Fruit fly (Drosophila melanogaster) whole organism, embryonic: Measurements from ENCODE around the gene CG31855.

Source experiments
- BtbVII ChIP-seq: fragments of 200-800 bp; sonication (Bioruptor generic); optimal IDR thresholded peaks from 3 replicates; lab custom pipeline; 2017; ENCODE audit warnings: missing biosample characterization, mild to moderate bottlenecking, missing genetic modification characterization
- CG11504 ChIP-seq: fragments of 200-800 bp; sonication (Bioruptor generic); optimal IDR thresholded peaks from 3 replicates; lab custom pipeline; 2019; ENCODE audit warnings: missing biosample characterization, mild to moderate bottlenecking, missing genetic modification characterization, moderate library complexity
- CG12071 ChIP-seq: fragments of 200-800 bp; sonication (Bioruptor generic); optimal IDR thresholded peaks from 3 replicates; lab custom pipeline; 2018; ENCODE audit warnings: missing biosample characterization, mild to moderate bottlenecking, missing genetic modification characterization
- CG15011 ChIP-seq: fragments of 200-800 bp; sonication (Bioruptor generic); optimal IDR thresholded peaks from 3 replicates; lab custom pipeline; 2018; ENCODE audit warnings: missing biosample characterization, mild to moderate bottlenecking, missing genetic modification characterization
- CG15269 ChIP-seq: fragments of 200-800 bp; sonication (Bioruptor generic); optimal IDR thresholded peaks from 2 replicates; lab custom pipeline; 2018; ENCODE audit warnings: missing biosample characterization, mild to moderate bottlenecking, missing genetic modification characterization, moderate library complexity
- CG2116 ChIP-seq: fragments of 200-800 bp; sonication (Bioruptor generic); optimal IDR thresholded peaks from 3 replicates; lab custom pipeline; 2018; ENCODE audit warnings: missing biosample characterization, mild to moderate bottlenecking, missing genetic modification characterization
- CG2120 ChIP-seq: fragments of 200-800 bp; sonication (Bioruptor generic); optimal IDR thresholded peaks from 3 replicates; lab custom pipeline; 2016; ENCODE audit warnings: missing biosample characterization, missing genetic modification characterization
- CG2202 ChIP-seq: fragments of 200-800 bp; sonication (Bioruptor generic); optimal IDR thresholded peaks from 2 replicates; lab custom pipeline; 2018; ENCODE audit warnings: missing biosample characterization, mild to moderate bottlenecking, missing genetic modification characterization
- CG3847 ChIP-seq: fragments of 200-800 bp; sonication (Bioruptor generic); IDR thresholded peaks from 2 replicates; pipeline ENCODE4 v1.3.6; 2022; ENCODE audit warnings: missing biosample characterization, missing genetic modification characterization
- CG43689 ChIP-seq: fragments of 200-800 bp; sonication (Bioruptor generic); IDR thresholded peaks from 2 replicates; pipeline ENCODE4 v1.3.6; 2022; ENCODE audit warnings: missing biosample characterization, missing genetic modification characterization
- CG6175 ChIP-seq: fragments of 200-800 bp; sonication (Bioruptor generic); IDR thresholded peaks from 3 replicates; pipeline ENCODE4 v1.3.6; 2022; ENCODE audit warnings: missing biosample characterization, missing genetic modification characterization
- CG6272 ChIP-seq: fragments of 200-800 bp; sonication (Bioruptor generic); IDR thresholded peaks from 2 replicates; pipeline ENCODE4 v1.3.6; 2022; ENCODE audit warnings: missing biosample characterization, missing genetic modification characterization
- CG7357 ChIP-seq: fragments of 200-800 bp; sonication (Bioruptor generic); IDR thresholded peaks from 3 replicates; pipeline ENCODE4 v1.3.6; 2022; ENCODE audit warnings: missing biosample characterization, missing genetic modification characterization
- CG9817 ChIP-seq: fragments of 200-800 bp; sonication (Bioruptor generic); optimal IDR thresholded peaks from 2 replicates; lab custom pipeline; 2018; ENCODE audit warnings: missing biosample characterization, mild to moderate bottlenecking, missing genetic modification characterization, moderate library complexity
- CHES-1-like ChIP-seq: fragments of 200-800 bp; sonication (Bioruptor generic); optimal IDR thresholded peaks from 2 replicates; lab custom pipeline; 2016; ENCODE audit warnings: missing biosample characterization, missing genetic modification characterization
- Chrac-16 ChIP-seq: fragments of 200-800 bp; sonication (Bioruptor generic); optimal IDR thresholded peaks from 3 replicates; lab custom pipeline; 2016; ENCODE audit warnings: missing biosample characterization, missing genetic modification characterization
- D ChIP-seq, 2 experiments: fragments of 200-800 bp in 1 of 2; fragments of >200 bp in 1 of 2; sonication (Bioruptor generic) in 1 of 2; optimal IDR thresholded peaks; 2 replicates in 1 of 2; 3 replicates in 1 of 2; lab custom pipeline; 2017; ENCODE audit warnings: mild to moderate bottlenecking in 1 of 2, missing biosample characterization in 1 of 2, missing genetic modification characterization in 1 of 2, missing genetic modification reagents in 1 of 2
- D19A ChIP-seq: fragments of 200-800 bp; optimal IDR thresholded peaks from 3 replicates; lab custom pipeline; 2019; ENCODE audit warnings: missing biosample characterization, mild to moderate bottlenecking, missing genetic modification characterization, moderate library complexity
- Doc2 ChIP-seq: fragments of 200-800 bp; sonication (Bioruptor generic); IDR thresholded peaks from 2 replicates; pipeline ENCODE4 v1.3.6; 2022; ENCODE audit warnings: missing biosample characterization, missing genetic modification characterization
- Gsc ChIP-seq: fragments of 200-800 bp; sonication (Bioruptor generic); IDR thresholded peaks from 2 replicates; pipeline ENCODE4 v1.3.6; 2022; ENCODE audit warnings: missing biosample characterization, missing genetic modification characterization
- Gug ChIP-seq: fragments of 200-800 bp; sonication (Bioruptor generic); IDR thresholded peaks from 4 replicates; pipeline ENCODE4 v1.3.6; 2022; ENCODE audit warnings: missing biosample characterization, missing genetic modification characterization
- Meics ChIP-seq: fragments of 200-800 bp; sonication (Bioruptor generic); optimal IDR thresholded peaks from 2 replicates; lab custom pipeline; 2017; ENCODE audit warnings: missing biosample characterization, mild to moderate bottlenecking, missing genetic modification characterization
- Myb ChIP-seq: fragments of 200-800 bp; sonication (Bioruptor generic); optimal IDR thresholded peaks from 2 replicates; lab custom pipeline; 2016; ENCODE audit warnings: missing biosample characterization, missing genetic modification characterization
- Opbp ChIP-seq: fragments of 200-800 bp; sonication (Bioruptor generic); IDR thresholded peaks from 3 replicates; pipeline ENCODE4 v1.3.6; 2022; ENCODE audit warnings: missing biosample characterization, missing genetic modification characterization; ENCODE audit not compliant: partially characterized antibody
- Side ChIP-seq: fragments of 200-800 bp; sonication (Bioruptor generic); optimal IDR thresholded peaks from 2 replicates; lab custom pipeline; 2016; ENCODE audit warnings: missing biosample characterization, missing genetic modification characterization
- Six4 ChIP-seq: fragments of 200-800 bp; sonication (Bioruptor generic); optimal IDR thresholded peaks from 2 replicates; lab custom pipeline; 2016; ENCODE audit warnings: missing biosample characterization, missing genetic modification characterization
- Sox102F ChIP-seq: fragments of 200-800 bp; sonication (Bioruptor generic); optimal IDR thresholded peaks from 2 replicates; lab custom pipeline; 2018; ENCODE audit warnings: missing biosample characterization, mild to moderate bottlenecking, missing genetic modification characterization, moderate library complexity
- Usf ChIP-seq: fragments of 200-800 bp; sonication (Bioruptor generic); optimal IDR thresholded peaks from 2 replicates; lab custom pipeline; 2017; ENCODE audit warnings: missing genotype, missing biosample characterization, missing genetic modification characterization
- Xbp1 ChIP-seq: fragments of 200-800 bp; sonication (Bioruptor generic); optimal IDR thresholded peaks from 3 replicates; lab custom pipeline; 2016; ENCODE audit warnings: missing biosample characterization, mild to moderate bottlenecking, missing genetic modification characterization
- ato ChIP-seq: fragments of 200-800 bp; sonication (Bioruptor generic); IDR thresholded peaks from 2 replicates; pipeline ENCODE4 v1.3.6; 2022; ENCODE audit warnings: missing biosample characterization, missing genetic modification characterization; ENCODE audit not compliant: partially characterized antibody
- bigmax ChIP-seq: fragments of 200-800 bp; sonication (Bioruptor generic); optimal IDR thresholded peaks from 2 replicates; lab custom pipeline; 2018; ENCODE audit warnings: missing biosample characterization, mild to moderate bottlenecking, missing genetic modification characterization
- chm ChIP-seq: fragments of 200-800 bp; sonication (Bioruptor generic); IDR thresholded peaks from 2 replicates; pipeline ENCODE4 v1.3.6; 2022; ENCODE audit warnings: missing biosample characterization, missing genetic modification characterization
- dati ChIP-seq: fragments of 200-800 bp; sonication (Bioruptor generic); IDR thresholded peaks from 2 replicates; pipeline ENCODE4 v1.3.6; 2022; ENCODE audit warnings: missing biosample characterization, missing genetic modification characterization
- disco-r ChIP-seq: fragments of 200-800 bp; sonication (Bioruptor generic); optimal IDR thresholded peaks from 2 replicates; lab custom pipeline; 2016; ENCODE audit warnings: missing biosample characterization, missing genetic modification characterization
- dmrt11E ChIP-seq: fragments of 200-800 bp; sonication (Bioruptor generic); optimal IDR thresholded peaks from 3 replicates; lab custom pipeline; 2018; ENCODE audit warnings: missing biosample characterization, mild to moderate bottlenecking, missing genetic modification characterization, moderate library complexity
- eve ChIP-seq, 2 experiments: fragments of >200 bp; optimal IDR thresholded peaks; 2 replicates each; lab custom pipeline; 2017; ENCODE audit warnings: missing biosample characterization in 2 of 2, missing genetic modification characterization in 2 of 2
- fd3F ChIP-seq: fragments of 200-800 bp; sonication (Bioruptor generic); optimal IDR thresholded peaks from 2 replicates; lab custom pipeline; 2018; ENCODE audit warnings: missing biosample characterization, mild to moderate bottlenecking, missing genetic modification characterization, moderate library complexity
- gem ChIP-seq: fragments of 200-800 bp; sonication (Bioruptor generic); optimal IDR thresholded peaks from 2 replicates; lab custom pipeline; 2019; ENCODE audit warnings: missing biosample characterization, mild to moderate bottlenecking, missing genetic modification characterization, moderate library complexity
- hb ChIP-seq: fragments of 200-800 bp; sonication (Bioruptor generic); IDR thresholded peaks from 3 replicates; pipeline ENCODE4 v1.3.6; 2022; ENCODE audit warnings: missing biosample characterization, missing genetic modification characterization; ENCODE audit not compliant: partially characterized antibody
- hbn ChIP-seq: fragments of 200-800 bp; sonication (Bioruptor generic); IDR thresholded peaks from 2 replicates; pipeline ENCODE4 v1.3.6; 2022; ENCODE audit warnings: missing biosample characterization, missing genetic modification characterization; ENCODE audit not compliant: partially characterized antibody
- jigr1 ChIP-seq: fragments of 200-800 bp; sonication (Bioruptor generic); IDR thresholded peaks from 3 replicates; pipeline ENCODE4 v1.3.6; 2022; ENCODE audit warnings: missing biosample characterization, missing genetic modification characterization
- nom ChIP-seq: fragments of 200-800 bp; sonication (Bioruptor generic); optimal IDR thresholded peaks from 2 replicates; lab custom pipeline; 2017; ENCODE audit warnings: missing biosample characterization, missing genetic modification characterization, mild to moderate bottlenecking, moderate library complexity, missing genetic modification reagents
- onecut ChIP-seq: fragments of 200-800 bp; sonication (Bioruptor generic); IDR thresholded peaks from 2 replicates; pipeline ENCODE4 v1.3.6; 2022; ENCODE audit warnings: missing biosample characterization, missing genetic modification characterization
- sens ChIP-seq: fragments of 200-800 bp; sonication (Bioruptor generic); peaks from one replicate; lab custom pipeline; 2016; ENCODE audit warnings: missing biosample characterization, missing genetic modification characterization
- sens-2 ChIP-seq: fragments of 200-800 bp; sonication (Bioruptor generic); IDR thresholded peaks from 2 replicates; pipeline ENCODE4 v1.3.6; 2022; ENCODE audit warnings: missing biosample characterization, missing genetic modification characterization
- tll ChIP-seq, 2 experiments: fragments of 200-800 bp in 1 of 2; fragments of >200 bp in 1 of 2; sonication (Bioruptor generic) in 1 of 2; optimal IDR thresholded peaks; 2 replicates each; lab custom pipeline; 2017 to 2019; ENCODE audit warnings: missing biosample characterization in 2 of 2, missing genetic modification characterization in 2 of 2, mild to moderate bottlenecking in 1 of 2, moderate library complexity in 1 of 2
- ttk ChIP-seq: fragments of 200-800 bp; sonication (Bioruptor generic); IDR thresholded peaks from 2 replicates; pipeline ENCODE4 v2.1.2; 2022; ENCODE audit warnings: missing biosample characterization, missing genetic modification characterization
- vvl ChIP-seq: fragments of 200-800 bp; sonication (Bioruptor generic); IDR thresholded peaks from 2 replicates; pipeline ENCODE4 v1.3.6; 2022; ENCODE audit warnings: missing biosample characterization, missing genetic modification characterization
- wdn ChIP-seq: fragments of 200-800 bp; sonication (Bioruptor generic); IDR thresholded peaks from 2 replicates; pipeline ENCODE4 v1.3.6; 2022; ENCODE audit warnings: missing biosample characterization, missing genetic modification characterization
- wek ChIP-seq: fragments of 200-800 bp; sonication (Bioruptor generic); optimal IDR thresholded peaks from 3 replicates; lab custom pipeline; 2018; ENCODE audit warnings: missing biosample characterization, mild to moderate bottlenecking, missing genetic modification characterization, moderate library complexity

Gene CG31855

dm6 chr2L:13378488-13378964 is 9.5 kb downstream of the CG31855 start, which contains the start of the genes CG9302 and beta'COP (continued):
- TF ChIP-seq Doc2 (GFP tag; lab: Robert Waterston, UW) (no peak), CG43689 (GFP tag; lab: Robert Waterston, UW) (no peak), tll (GFP tag; optimal IDR thresholded peaks at IDR 0.05; lab: Kevin White, UChicago) (peak in 1 of 2 experiments; percentile 3), bigmax (GFP tag; lab: Kevin White, UChicago) (peak; percentile 31), BtbVII (GFP tag; lab: Kevin White, UChicago) (no peak), dati (GFP tag; lab: Robert Waterston, UW) (no peak), Myb (GFP tag; lab: Kevin White, UChicago) (no peak), Sox102F (GFP tag; lab: Kevin White, UChicago) (no peak), CG2116 (peak; percentile 85), CHES-1-like (GFP tag; lab: Kevin White, UChicago) (peak; percentile 59), Opbp (GFP tag; lab: Robert Waterston, UW) (peak; percentile 68), gem (peak; percentile 83), CG15011 (GFP tag; lab: Kevin White, UChicago) (no peak), chm (GFP tag; lab: Robert Waterston, UW) (no peak), Xbp1 (peak; percentile 83), CG6175 (GFP tag; lab: Robert Waterston, UW) (no peak), ato (GFP tag; lab: Robert Waterston, UW) (no peak), wdn (GFP tag; lab: Robert Waterston, UW) (no peak; the same call in 1 of the 2 replicates), eve (GFP tag; optimal IDR thresholded peaks at IDR 0.05; lab: Kevin White, UChicago) (no peak), CG2202 (peak; percentile 10), CG2120 (GFP tag; lab: Kevin White, UChicago) (peak; percentile 78), CG7357 (peak; percentile 56; the same call in 1 of the 3 replicates), disco-r (GFP tag; lab: Kevin White, UChicago) (no peak), CG6272 (GFP tag; lab: Robert Waterston, UW) (peak; percentile 58; the same call in 1 of the 2 replicates), vvl (GFP tag; lab: Robert Waterston, UW) (no peak), Gsc (GFP tag; lab: Robert Waterston, UW) (no peak), nom (GFP tag; lab: Kevin White, UChicago) (no peak), Side (GFP tag; lab: Kevin White, UChicago) (no peak), CG15269 (no peak), sens-2 (GFP tag; lab: Robert Waterston, UW) (no peak), CG11504 (tag; lab: Kevin White, UChicago) (no peak), jigr1 (peak; percentile 61; the same call in 2 of the 3 replicates), D (optimal IDR thresholded peaks at IDR 0.05; lab: Kevin White, UChicago) (no peak), D (GFP tag; optimal IDR thresholded peaks at IDR 0.05; lab: Kevin White, UChicago) (peak; percentile 32), onecut (GFP tag; lab: Robert Waterston, UW) (0 out of 2 replicates have a peak, but pooled peaks have one; percentile 17), Usf (GFP tag; lab: Kevin White, UChicago) (peak; percentile 62), hb (GFP tag; lab: Robert Waterston, UW) (0 out of 3 replicates have a peak, but pooled peaks have one; percentile 21), ttk (no peak), sens (peak; percentile 86), CG12071 (GFP tag; lab: Kevin White, UChicago) (no peak), dmrt11E (peak; percentile 67), fd3F (GFP tag; lab: Kevin White, UChicago) (peak; percentile 56), D19A (no peak), Gug (GFP tag; lab: Robert Waterston, UW) (peak; percentile 49; the same call in 1 of the 4 replicates), hbn (GFP tag; lab: Robert Waterston, UW) (peak; percentile 49; the same call in 1 of the 2 replicates), Meics (GFP tag; lab: Kevin White, UChicago) (peak; percentile 71), Chrac-16 (GFP tag; lab: Kevin White, UChicago) (peak; percentile 66), wek (no peak), CG3847 (GFP tag; lab: Robert Waterston, UW) (peak; percentile 72; the same call in 1 of the 2 replicates), CG9817 (tag; lab: Kevin White, UChicago) (peak; percentile 75), Six4 (GFP tag; lab: Kevin White, UChicago) (peak; percentile 23)
